Worm (Caenorhabditis elegans): ENCODE data around the gene pdf-2.

The pdf-2 gene

ce11 chrX:2144236-2144635 lies 18.9 kb upstream of the pdf-2 start (continued):
- TF ChIP-seq egl-27 (tag; optimal IDR thresholded peaks at IDR 0.05) (no peak), sox-4 (tag; optimal IDR thresholded peaks at IDR 0.05) (no peak), nhr-85 (tag) (no peak), F16B12.6 (tag; optimal IDR thresholded peaks at IDR 0.05) (no peak), mef-2 (tag; optimal IDR thresholded peaks at IDR 0.05) (no peak), nhr-71 (tag; optimal IDR thresholded peaks at IDR 0.05) (peak; percentile 54), isw-1 (GFP tag; IDR thresholded peaks at IDR 0.05) (no peak)

- TF ChIP-seq unc-130 (tag; optimal IDR thresholded peaks at IDR 0.05) = no peak
- TF ChIP-seq irx-1 (tag; optimal IDR thresholded peaks at IDR 0.05) = no peak
- TF ChIP-seq nhr-76 (tag; optimal IDR thresholded peaks at IDR 0.05) = no peak
- no peak for TF ChIP-seq fkh-4 (tag; optimal IDR thresholded peaks at IDR 0.05; ENCODE audit: borderline replicate concordance)
- TF ChIP-seq hlh-17 (GFP tag; optimal IDR thresholded peaks at IDR 0.05; ENCODE audit: borderline replicate concordance) = no peak
- TF ChIP-seq ama-1 (optimal IDR thresholded peaks at IDR 0.05) = no peak
- no peak for TF ChIP-seq nhr-77 (tag; optimal IDR thresholded peaks at IDR 0.05)
- no peak for TF ChIP-seq xbp-1 (tag; optimal IDR thresholded peaks at IDR 0.05)
- no peak for TF ChIP-seq snpc-4 (tag; optimal IDR thresholded peaks at IDR 0.05)
- TF ChIP-seq isw-1 (GFP tag; IDR thresholded peaks at IDR 0.05) = no peak
- TF ChIP-seq lin-13 (GFP tag; optimal IDR thresholded peaks at IDR 0.05) = no peak
- TF ChIP-seq dpl-1 (GFP tag; optimal IDR thresholded peaks at IDR 0.05) = no peak
- no peak for TF ChIP-seq unc-30 (tag; optimal IDR thresholded peaks at IDR 0.05)
- TF ChIP-seq tbx-2 (tag; optimal IDR thresholded peaks at IDR 0.05) = no peak
- TF ChIP-seq alr-1 (tag; optimal IDR thresholded peaks at IDR 0.05; ENCODE audit: borderline replicate concordance) = no peak
- TF ChIP-seq lsy-2 (tag; optimal IDR thresholded peaks at IDR 0.05) = no peak
- no peak for TF ChIP-seq fos-1 (tag; optimal IDR thresholded peaks at IDR 0.05)
- TF ChIP-seq C04F5.9 (tag; optimal IDR thresholded peaks at IDR 0.05) = no peak
Observed at ce11 chrX:2144875-2145274, 18.3 kb upstream of the pdf-2 start.

- TF ChIP-seq aly-2 (tag; optimal IDR thresholded peaks at IDR 0.05) (no peak), blmp-1 (tag; optimal IDR thresholded peaks at IDR 0.05) (peak; percentile 98)
Observed at ce11 chrX:2145629-2146028, 17.6 kb upstream of the pdf-2 start, which contains the start of gene dpy-3. dpy-3 (minus strand) TSS chrX:2145647.

DNA sequence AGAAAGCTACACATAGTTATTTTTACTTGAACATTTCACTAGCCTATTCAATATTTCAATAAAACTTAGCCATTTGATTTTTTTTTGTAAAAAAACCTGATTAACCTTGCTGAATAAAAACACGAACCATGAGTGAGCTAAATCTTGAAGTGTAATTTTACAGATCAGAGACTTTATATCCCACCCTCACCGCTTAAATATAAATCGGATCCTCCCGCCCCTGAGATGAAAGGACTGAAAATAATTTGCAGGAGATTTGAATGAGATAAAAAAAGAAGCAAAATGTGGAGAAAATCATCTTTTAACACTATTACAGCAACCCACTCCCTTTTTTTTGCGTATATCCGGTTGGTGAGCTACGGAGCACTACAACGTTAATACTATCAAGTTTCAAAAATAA lies 13.2 kb upstream of the pdf-2 start, which contains the start of gene npax-2:
npax-2 (minus strand) TSS at position 101 of the 400 bp plus-strand sequence.
- TF ChIP-seq nhr-11 (tag; optimal IDR thresholded peaks at IDR 0.05) (no peak), unc-86 (tag; optimal IDR thresholded peaks at IDR 0.05) (no peak), nhr-28 (tag; optimal IDR thresholded peaks at IDR 0.05) (no peak), aly-2 (tag; optimal IDR thresholded peaks at IDR 0.05) (no peak), swsn-7 (tag; optimal IDR thresholded peaks at IDR 0.05) (no peak), C34B4.2 (tag; optimal IDR thresholded peaks at IDR 0.05) (no peak), sox-4 (tag; optimal IDR thresholded peaks at IDR 0.05) (no peak), pqm-1 (tag; optimal IDR thresholded peaks at IDR 0.05) (no peak), nhr-237 (tag; optimal IDR thresholded peaks at IDR 0.05) (no peak), Y116A8C.19 (tag; optimal IDR thresholded peaks at IDR 0.05; ENCODE audit: borderline replicate concordance) (no peak), mep-1 (tag; optimal IDR thresholded peaks at IDR 0.05) (no peak), lsy-2 (tag; optimal IDR thresholded peaks at IDR 0.05) (no peak), blmp-1 (tag; optimal IDR thresholded peaks at IDR 0.05) (no peak), rnt-1 (tag; optimal IDR thresholded peaks at IDR 0.05) (no peak), tbx-2 (tag; optimal IDR thresholded peaks at IDR 0.05) (no peak)

- peak; percentile 87 for TF ChIP-seq blmp-1 (tag; optimal IDR thresholded peaks at IDR 0.05)
- TF ChIP-seq ceh-88 (GFP tag; IDR thresholded peaks at IDR 0.05) = no peak
- TF ChIP-seq lin-14 (GFP tag; optimal IDR thresholded peaks at IDR 0.05) = no peak
- no peak for TF ChIP-seq hlh-17 (GFP tag; optimal IDR thresholded peaks at IDR 0.05; ENCODE audit: borderline replicate concordance)
- TF ChIP-seq jun-1 (tag; optimal IDR thresholded peaks at IDR 0.05) = no peak
- TF ChIP-seq nhr-85 (tag) = peak; percentile 71
- TF ChIP-seq elt-3 (tag; optimal IDR thresholded peaks at IDR 0.05) = peak in 1 of 6 experiments; percentile 32
- no peak for TF ChIP-seq C16A3.4 (tag; optimal IDR thresholded peaks at IDR 0.05)
- no peak for TF ChIP-seq lin-39 (tag; optimal IDR thresholded peaks at IDR 0.05)
Observed at ce11 chrX:2152062-2152461, 11.1 kb upstream of the pdf-2 start.

Measured in whole organism, L1 larva.